Worm (Caenorhabditis elegans) whole organism, late embryonic: ENCODE measurements around the gene C08H9.18.

Experiments used
- C38D4.7 ChIP-seq: fragments of 200-800 bp; sonication (Bioruptor generic); optimal IDR thresholded peaks from 2 replicates; lab custom pipeline; 2018; ENCODE audit warnings: mild to moderate bottlenecking, missing genetic modification characterization, moderate library complexity, missing compliant biosample characterization
- F13H6.1 ChIP-seq: sonication (generic microtip); optimal IDR thresholded peaks from 2 replicates; lab custom pipeline; 2016; ENCODE audit warnings: missing genetic modification characterization, missing compliant biosample characterization
- K02D7.2 ChIP-seq: sonication (generic microtip); optimal IDR thresholded peaks from 2 replicates; lab custom pipeline; 2017; ENCODE audit warnings: mild to moderate bottlenecking, missing genetic modification characterization, missing compliant biosample characterization
- K09A11.1 ChIP-seq: sonication (generic microtip); optimal IDR thresholded peaks from 2 replicates; lab custom pipeline; 2017; ENCODE audit warnings: antibody characterized with exemption, mild to moderate bottlenecking, missing genetic modification characterization, missing compliant biosample characterization; ENCODE audit not compliant: insufficient read depth
- ama-1 ChIP-seq: fragments of 150-350 bp; optimal IDR thresholded peaks from 2 replicates; lab custom pipeline; 2014
- ceh-14 ChIP-seq: sonication (generic microtip); optimal IDR thresholded peaks from 2 replicates; lab custom pipeline; 2016; ENCODE audit warnings: missing genotype, missing genetic modification characterization, missing compliant biosample characterization
- ceh-22 ChIP-seq: sonication (generic microtip); optimal IDR thresholded peaks from 2 replicates; lab custom pipeline; 2017; ENCODE audit warnings: missing biosample characterization, missing genetic modification characterization
- ceh-31 ChIP-seq: sonication (generic microtip); optimal IDR thresholded peaks from 2 replicates; lab custom pipeline; 2016; ENCODE audit warnings: missing genetic modification characterization, missing compliant biosample characterization
- ceh-48 ChIP-seq: sonication (generic microtip); optimal IDR thresholded peaks from 2 replicates; lab custom pipeline; 2016; ENCODE audit warnings: missing genetic modification characterization, inconsistent platforms, missing compliant biosample characterization
- ceh-6 ChIP-seq: fragments of 200-800 bp; sonication (Bioruptor generic); optimal IDR thresholded peaks from 2 replicates; lab custom pipeline; 2018; ENCODE audit warnings: mild to moderate bottlenecking, missing genetic modification characterization, missing compliant biosample characterization
- che-1 ChIP-seq: sonication (generic microtip); optimal IDR thresholded peaks from 2 replicates; lab custom pipeline; 2016; ENCODE audit warnings: mild to moderate bottlenecking, missing genetic modification characterization, missing compliant biosample characterization
- ets-4 ChIP-seq: sonication (generic microtip); optimal IDR thresholded peaks from 2 replicates; lab custom pipeline; 2016; ENCODE audit warnings: missing genetic modification characterization, missing compliant biosample characterization
- fax-1 ChIP-seq: sonication (generic microtip); optimal IDR thresholded peaks from 2 replicates; lab custom pipeline; 2016; ENCODE audit warnings: missing genotype, missing genetic modification characterization, missing compliant biosample characterization
- fkh-10 ChIP-seq: fragments of 150-350 bp; optimal IDR thresholded peaks from 2 replicates; lab custom pipeline; 2014; ENCODE audit warnings: missing biosample characterization, missing genetic modification reagents, missing genetic modification characterization
- hlh-15 ChIP-seq: sonication (generic microtip); optimal IDR thresholded peaks from 2 replicates; lab custom pipeline; 2016; ENCODE audit warnings: missing genetic modification characterization, missing compliant biosample characterization
- hlh-30 ChIP-seq: sonication (generic microtip); optimal IDR thresholded peaks from 2 replicates; lab custom pipeline; 2017; ENCODE audit warnings: antibody characterized with exemption, missing genetic modification characterization, missing compliant biosample characterization; ENCODE audit not compliant: insufficient read depth
- lim-6 ChIP-seq: sonication (generic microtip); optimal IDR thresholded peaks from 2 replicates; lab custom pipeline; 2016; ENCODE audit warnings: missing genetic modification characterization, missing compliant biosample characterization
- lin-11 ChIP-seq: fragments of 200-800 bp; sonication (Bioruptor generic); optimal IDR thresholded peaks from 2 replicates; lab custom pipeline; 2018; ENCODE audit warnings: mild to moderate bottlenecking, missing genetic modification characterization, missing compliant biosample characterization
- nfya-1 ChIP-seq: sonication (generic microtip); optimal IDR thresholded peaks from 2 replicates; lab custom pipeline; 2017; ENCODE audit warnings: missing genetic modification characterization, mild to moderate bottlenecking, missing compliant biosample characterization, antibody characterized with exemption, moderate library complexity
- npax-4 ChIP-seq: sonication (generic microtip); optimal IDR thresholded peaks from 2 replicates; lab custom pipeline; 2016; ENCODE audit warnings: missing genetic modification characterization, missing compliant biosample characterization
- odd-2 ChIP-seq: sonication (generic microtip); optimal IDR thresholded peaks from 2 replicates; lab custom pipeline; 2017; ENCODE audit warnings: antibody characterized with exemption, mild to moderate bottlenecking, missing genetic modification characterization, missing compliant biosample characterization
- pag-3 ChIP-seq: sonication (generic microtip); optimal IDR thresholded peaks from 2 replicates; lab custom pipeline; 2016; ENCODE audit warnings: missing compliant biosample characterization, missing genetic modification characterization, borderline replicate concordance
- pax-1 ChIP-seq: fragments of 150-350 bp; optimal IDR thresholded peaks from 2 replicates; lab custom pipeline; 2014; ENCODE audit warnings: missing biosample characterization, missing genetic modification characterization
- pqm-1 ChIP-seq: sonication (generic microtip); optimal IDR thresholded peaks from 2 replicates; lab custom pipeline; 2016; ENCODE audit warnings: missing genetic modification characterization, missing compliant biosample characterization
- ref-2 ChIP-seq: sonication (generic microtip); optimal IDR thresholded peaks from 2 replicates; lab custom pipeline; 2016; ENCODE audit warnings: missing genetic modification characterization, missing compliant biosample characterization
- rnt-1 ChIP-seq: sonication (generic microtip); optimal IDR thresholded peaks from 2 replicates; lab custom pipeline; 2016; ENCODE audit warnings: missing genetic modification characterization, missing compliant biosample characterization
- sdc-2 ChIP-seq: sonication (generic microtip); optimal IDR thresholded peaks from 2 replicates; lab custom pipeline; 2016; ENCODE audit warnings: missing genotype, missing genetic modification characterization, missing compliant biosample characterization
- sox-2 ChIP-seq: fragments of 200-800 bp; sonication (Bioruptor generic); IDR thresholded peaks from 2 replicates; pipeline ENCODE4 v1.3.6; 2022; ENCODE audit warnings: missing genetic modification reagents, missing genetic modification characterization, missing compliant biosample characterization
- sox-4 ChIP-seq: sonication (generic microtip); optimal IDR thresholded peaks from 2 replicates; lab custom pipeline; 2017; ENCODE audit warnings: mild to moderate bottlenecking, missing genetic modification characterization, inconsistent platforms, missing compliant biosample characterization
- syd-9 ChIP-seq: sonication (generic microtip); optimal IDR thresholded peaks from 2 replicates; lab custom pipeline; 2016; ENCODE audit warnings: mild to moderate bottlenecking, missing genetic modification characterization, moderate library complexity, missing compliant biosample characterization
- tbx-7 ChIP-seq: sonication (generic microtip); optimal IDR thresholded peaks from 2 replicates; lab custom pipeline; 2016; ENCODE audit warnings: missing genotype, missing genetic modification characterization, missing compliant biosample characterization
- ttx-3 ChIP-seq: sonication (generic microtip); optimal IDR thresholded peaks from 2 replicates; lab custom pipeline; 2016; ENCODE audit warnings: missing genetic modification reagents, missing genetic modification characterization, missing compliant biosample characterization
- unc-3 ChIP-seq, 2 experiments: fragments of 200-800 bp in 1 of 2; sonication (Bioruptor generic) in 1 of 2; sonication (generic microtip) in 1 of 2; conservative IDR thresholded peaks in 1 of 2; optimal IDR thresholded peaks in 1 of 2; 2 replicates each; pipeline versions ENCODE4 v1.3.6 to Lab custom; 2016 to 2022; ENCODE audit warnings: missing compliant biosample characterization in 2 of 2, missing genetic modification characterization in 2 of 2, missing genetic modification reagents in 1 of 2
- unc-55 ChIP-seq: sonication (generic microtip); optimal IDR thresholded peaks from 2 replicates; lab custom pipeline; 2017; ENCODE audit warnings: missing biosample characterization, missing genetic modification reagents, missing genetic modification characterization
- ztf-16 ChIP-seq: sonication (generic microtip); optimal IDR thresholded peaks from 2 replicates; lab custom pipeline; 2017; ENCODE audit warnings: missing genetic modification characterization, missing compliant biosample characterization

The C08H9.18 gene

DNA sequence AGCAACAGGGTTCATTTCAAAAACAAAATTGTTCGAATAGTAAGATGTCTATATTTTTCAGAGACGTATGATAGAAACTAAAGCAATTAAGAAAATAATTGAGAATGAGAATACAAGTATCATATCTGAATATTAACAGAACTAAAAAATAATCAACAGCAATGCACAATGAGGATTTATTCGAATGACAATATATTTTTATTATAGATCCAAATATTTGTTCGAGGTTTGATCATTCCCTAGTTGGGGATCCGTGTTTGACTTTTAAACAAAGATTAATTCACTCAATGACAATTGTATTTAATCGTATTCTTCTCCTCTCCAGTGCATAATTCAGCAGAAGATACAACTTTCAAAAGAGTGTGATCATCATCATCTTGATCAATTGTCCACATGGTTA lies at the start of gene C08H9.18:
Gene C08H9.18, minus strand, starts transcription at position 101 of the 400 bp plus-strand sequence.
- TF ChIP-seq hlh-30 (tag; lab: Kevin White, UChicago) (no peak), unc-55 (GFP tag; lab: Kevin White, UChicago) (no peak)

DNA sequence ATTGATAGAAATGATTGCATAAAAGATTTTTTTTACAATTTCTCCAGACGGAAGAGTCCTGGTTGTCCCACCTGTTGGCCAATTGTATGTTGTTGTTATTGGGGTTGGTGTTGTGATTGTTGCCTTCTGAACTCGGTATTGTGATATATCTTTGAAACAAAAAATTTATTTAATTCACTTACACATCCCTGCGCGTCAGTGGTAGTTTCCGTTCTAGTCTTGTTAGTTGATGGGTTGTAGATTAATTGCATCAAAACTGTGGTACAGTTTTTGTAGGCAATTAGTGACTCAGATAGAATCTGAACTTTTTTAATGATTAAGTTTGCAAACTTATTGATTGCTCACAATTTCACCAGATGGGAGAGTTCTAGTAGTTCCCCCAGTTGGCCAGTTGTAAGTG lies 42.4 kb upstream of the C08H9.18 start:
- TF ChIP-seq fkh-10 (GFP tag; lab: Kevin White, UChicago) (no peak), tbx-7 (tag; lab: Kevin White, UChicago) (no peak), unc-3 (GFP tag; conservative IDR thresholded peaks at IDR 0.05; lab: Robert Waterston, UW) (no peak), unc-3 (tag; optimal IDR thresholded peaks at IDR 0.05; lab: Kevin White, UChicago) (no peak), rnt-1 (no peak), ceh-22 (no peak), ttx-3 (tag; lab: Kevin White, UChicago) (no peak), syd-9 (no peak), odd-2 (no peak), ztf-16 (tag; lab: Kevin White, UChicago) (no peak), ama-1 (lab: Kevin White, UChicago) (no peak), pqm-1 (tag; lab: Kevin White, UChicago) (no peak), ref-2 (tag; lab: Kevin White, UChicago) (no peak)

DNA sequence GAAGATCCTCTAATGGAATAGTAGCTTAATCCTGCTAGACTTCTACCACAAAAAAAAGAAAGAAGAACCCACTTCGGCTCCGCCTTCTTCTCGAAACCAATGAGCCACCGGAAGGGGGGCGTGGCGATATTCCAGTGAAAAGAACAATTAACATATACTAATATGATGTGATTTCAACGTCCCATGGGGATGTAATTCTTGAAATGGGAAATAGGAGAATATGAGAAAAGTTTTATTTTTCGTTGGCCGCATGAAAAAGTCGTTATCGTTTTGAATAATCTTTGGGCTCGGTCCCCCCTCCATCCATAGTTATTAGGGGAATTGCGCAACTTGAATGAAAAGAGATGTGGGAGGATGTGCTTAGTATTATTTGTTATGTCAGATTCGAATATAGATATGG lies 38.2 kb upstream of the C08H9.18 start, which contains the start of gene unc-4:
Gene unc-4, minus strand, starts transcription at position 101 of the 400 bp plus-strand sequence.
- no peak for TF ChIP-seq npax-4 (tag; lab: Kevin White, UChicago)
- TF ChIP-seq che-1 (tag; lab: Kevin White, UChicago), result no peak
- TF ChIP-seq ama-1 (lab: Kevin White, UChicago), result no peak
- no peak for TF ChIP-seq ceh-48 (tag; lab: Kevin White, UChicago)
- TF ChIP-seq fax-1, result no peak
- TF ChIP-seq lim-6 (tag; lab: Kevin White, UChicago), result no peak
- TF ChIP-seq F13H6.1 (tag; lab: Kevin White, UChicago), result no peak
- TF ChIP-seq K02D7.2 (tag; lab: Kevin White, UChicago), result no peak
- TF ChIP-seq lin-11, result no peak

DNA sequence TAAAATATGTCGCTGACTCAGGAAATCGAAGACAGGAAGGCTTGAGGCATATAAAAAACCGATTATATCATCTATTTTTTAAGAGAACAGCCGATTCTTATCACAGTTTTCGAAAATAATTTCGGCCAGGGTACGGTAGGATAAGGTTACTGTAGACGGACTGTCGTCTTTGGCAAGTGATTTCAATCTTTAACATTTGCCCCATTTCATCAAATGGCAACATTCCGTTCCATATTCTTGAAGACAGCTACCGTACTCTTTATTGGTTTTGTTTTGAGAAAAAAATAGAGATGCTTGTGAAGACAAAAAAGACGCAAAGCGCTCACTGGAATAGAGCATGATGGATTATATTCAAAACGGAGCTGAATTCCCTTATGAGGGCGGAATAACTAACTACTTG lies 36.7 kb upstream of the C08H9.18 start:
- no peak for TF ChIP-seq ets-4 (tag; lab: Kevin White, UChicago)
- no peak for TF ChIP-seq unc-55 (GFP tag; lab: Kevin White, UChicago)
- TF ChIP-seq pag-3 (tag; lab: Kevin White, UChicago), result no peak
- TF ChIP-seq sdc-2, result no peak
- no peak for TF ChIP-seq sox-4 (tag; lab: Kevin White, UChicago)
- no peak for TF ChIP-seq npax-4 (tag; lab: Kevin White, UChicago)

DNA sequence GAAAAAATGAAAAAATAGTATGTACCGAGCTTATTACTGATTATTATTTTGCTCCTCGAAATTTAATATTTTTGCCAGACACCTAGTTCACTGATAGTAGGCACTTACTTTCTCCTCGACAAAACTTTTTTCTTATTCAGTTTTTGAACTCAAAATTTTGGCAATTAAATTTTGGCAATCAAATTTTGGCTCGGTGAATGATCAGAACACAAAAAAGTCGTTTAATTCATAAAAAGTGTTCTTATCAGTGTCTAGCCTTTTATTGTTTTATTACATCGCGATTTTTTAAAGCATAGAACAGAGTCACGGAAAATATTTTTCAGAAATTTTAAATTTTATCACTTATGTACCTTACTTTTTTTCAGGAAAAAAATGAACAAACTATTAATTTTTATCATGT lies 33.1 kb upstream of the C08H9.18 start:
- TF ChIP-seq ceh-22, result no peak
- no peak for TF ChIP-seq ztf-16 (tag; lab: Kevin White, UChicago)
- no peak for TF ChIP-seq ceh-31 (tag; lab: Kevin White, UChicago)
- no peak for TF ChIP-seq hlh-30 (tag; lab: Kevin White, UChicago)
- TF ChIP-seq ceh-14 (tag; lab: Kevin White, UChicago), result no peak
- no peak for TF ChIP-seq unc-3 (GFP tag; conservative IDR thresholded peaks at IDR 0.05; lab: Robert Waterston, UW)
- no peak for TF ChIP-seq unc-3 (tag; optimal IDR thresholded peaks at IDR 0.05; lab: Kevin White, UChicago)
- TF ChIP-seq nfya-1, result no peak
- TF ChIP-seq rnt-1, result no peak
- TF ChIP-seq ceh-6 (GFP tag; lab: Kevin White, UChicago), result no peak
- TF ChIP-seq che-1 (tag; lab: Kevin White, UChicago), result no peak
- TF ChIP-seq sox-2, result no peak

DNA sequence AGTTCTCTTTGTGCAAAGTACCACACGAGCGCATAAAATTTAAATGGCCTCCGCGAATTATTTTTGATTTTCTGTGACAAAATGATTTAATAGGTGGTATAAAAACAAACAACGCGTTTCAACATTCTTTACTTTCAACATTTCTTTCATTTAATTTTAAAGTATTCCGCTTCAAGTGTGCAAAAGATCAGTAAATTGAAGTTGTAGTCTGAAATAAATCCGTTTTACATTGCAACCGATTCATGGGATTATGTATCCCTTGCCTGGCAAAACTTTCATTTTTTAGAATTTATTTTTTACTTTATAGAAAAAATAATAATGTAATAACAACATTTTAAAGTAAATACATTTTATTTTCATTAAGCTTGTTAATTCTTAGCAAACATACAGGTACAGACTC lies 32.4 kb upstream of the C08H9.18 start, which contains the start of gene F26C11.1:
Gene F26C11.1, plus strand, starts transcription at position 301 of the 400 bp plus-strand sequence.
- no peak for TF ChIP-seq hlh-15 (tag; lab: Kevin White, UChicago)
- no peak for TF ChIP-seq K09A11.1
- TF ChIP-seq pax-1, result no peak
- no peak for TF ChIP-seq sox-2
- no peak for TF ChIP-seq ceh-14 (tag; lab: Kevin White, UChicago)
- no peak for TF ChIP-seq C38D4.7 (GFP tag; lab: Kevin White, UChicago)
- TF ChIP-seq ceh-31 (tag; lab: Kevin White, UChicago), result no peak
- no peak for TF ChIP-seq unc-3 (GFP tag; conservative IDR thresholded peaks at IDR 0.05; lab: Robert Waterston, UW)
- no peak for TF ChIP-seq unc-3 (tag; optimal IDR thresholded peaks at IDR 0.05; lab: Kevin White, UChicago)
- no peak for TF ChIP-seq ztf-16 (tag; lab: Kevin White, UChicago)
- TF ChIP-seq, all 69 proteins: peak for 0
